Worm (Caenorhabditis elegans) whole organism, early embryonic: Measurements from ENCODE around the gene abts-4.
A peak's percentile ranks its signal among the peaks of the same experiment; 100 is the strongest.

ENCODE experiments used
- B0310.2 ChIP-seq: sonication (generic microtip); optimal IDR thresholded peaks from 2 replicates; lab custom pipeline; 2016; ENCODE audit warnings: mild to moderate bottlenecking, missing genetic modification characterization, missing compliant biosample characterization
- aly-1 ChIP-seq: sonication (generic microtip); optimal IDR thresholded peaks from 2 replicates; lab custom pipeline; 2016; ENCODE audit warnings: missing genetic modification characterization, missing compliant biosample characterization
- ama-1 ChIP-seq: fragments of 150-350 bp; optimal IDR thresholded peaks from 2 replicates; lab custom pipeline; 2014
- ceh-13 ChIP-seq: fragments of 200-800 bp; sonication (Bioruptor generic); optimal IDR thresholded peaks from 2 replicates; lab custom pipeline; 2018; ENCODE audit warnings: mild to moderate bottlenecking, missing genetic modification characterization, missing compliant biosample characterization
- ceh-36 ChIP-seq: sonication (generic microtip); optimal IDR thresholded peaks from 2 replicates; lab custom pipeline; 2016; ENCODE audit warnings: missing genetic modification characterization, inconsistent platforms, missing compliant biosample characterization
- ets-7 ChIP-seq: sonication (generic microtip); optimal IDR thresholded peaks from 2 replicates; lab custom pipeline; 2016; ENCODE audit warnings: missing genotype, missing genetic modification characterization, missing compliant biosample characterization
- flt-1 ChIP-seq: fragments of 200-800 bp; sonication (Bioruptor generic); IDR thresholded peaks from 2 replicates; pipeline ENCODE4 v1.3.6; 2022; ENCODE audit warnings: missing genetic modification characterization, missing compliant biosample characterization
- hmbx-1 ChIP-seq: sonication (generic microtip); optimal IDR thresholded peaks from 2 replicates; lab custom pipeline; 2016; ENCODE audit warnings: mild to moderate bottlenecking, missing genetic modification characterization, missing compliant biosample characterization
- hmg-4 ChIP-seq: fragments of 200-800 bp; sonication (Bioruptor generic); optimal IDR thresholded peaks from 2 replicates; lab custom pipeline; 2018; ENCODE audit warnings: mild to moderate bottlenecking, missing genetic modification characterization, missing compliant biosample characterization
- hnd-1 ChIP-seq: sonication (generic microtip); optimal IDR thresholded peaks from 2 replicates; lab custom pipeline; 2016; ENCODE audit warnings: missing genetic modification characterization, missing compliant biosample characterization
- pes-1 ChIP-seq: fragments of 200-800 bp; sonication (Bioruptor generic); IDR thresholded peaks from 2 replicates; pipeline ENCODE4 v1.3.6; 2022; ENCODE audit warnings: missing genetic modification reagents, missing genetic modification characterization, missing compliant biosample characterization
- scrt-1 ChIP-seq: fragments of 200-800 bp; sonication (Bioruptor generic); IDR thresholded peaks from 2 replicates; pipeline ENCODE4 v1.3.6; 2022; ENCODE audit warnings: missing genetic modification characterization, missing compliant biosample characterization
- sea-1 ChIP-seq: fragments of 200-800 bp; sonication (Bioruptor generic); conservative IDR thresholded peaks from 2 replicates; pipeline ENCODE4 v1.3.6; 2022; ENCODE audit warnings: missing genetic modification characterization, missing compliant biosample characterization
- tbx-11 ChIP-seq: fragments of 200-800 bp; sonication (Bioruptor generic); IDR thresholded peaks from 2 replicates; pipeline ENCODE4 v1.3.6; 2022; ENCODE audit warnings: missing genetic modification characterization, missing compliant biosample characterization

- TF ChIP-seq ama-1 (lab: Kevin White, UChicago), result no peak
- TF ChIP-seq scrt-1 (GFP tag; lab: Robert Waterston, UW), result no peak
- no peak for TF ChIP-seq tbx-11
- TF ChIP-seq flt-1 (GFP tag; lab: Robert Waterston, UW), result no peak
- no peak for TF ChIP-seq pes-1 (GFP tag; lab: Robert Waterston, UW)
- TF ChIP-seq hmbx-1 (tag; lab: Kevin White, UChicago), result no peak
- no peak for TF ChIP-seq hnd-1
- peak; percentile 56 for TF ChIP-seq hmg-4
- TF ChIP-seq ets-7 (tag; lab: Kevin White, UChicago), result no peak
- TF ChIP-seq aly-1, result no peak
- no peak for TF ChIP-seq sea-1 (GFP tag; lab: Robert Waterston, UW)
- no peak for TF ChIP-seq ceh-13 (GFP tag; lab: Kevin White, UChicago)
- no peak for TF ChIP-seq B0310.2 (tag; lab: Kevin White, UChicago)
- no peak for TF ChIP-seq ceh-36
Measured at ce11 chrX:6807137-6807861, 45.8 kb upstream of the abts-4 start.
